Fruit fly (Drosophila melanogaster) whole organism, embryonic: ENCODE measurements around the gene Abl.

Source experiments
- Antp ChIP-seq: fragments of 200-800 bp; sonication (Bioruptor generic); optimal IDR thresholded peaks from 3 replicates; lab custom pipeline; 2016; ENCODE audit warnings: missing biosample characterization, missing genetic modification characterization
- Bdp1 ChIP-seq: fragments of 200-800 bp; sonication (Bioruptor generic); optimal IDR thresholded peaks from 3 replicates; lab custom pipeline; 2016; ENCODE audit warnings: missing biosample characterization, missing genetic modification characterization
- CG1233 ChIP-seq: fragments of 200-800 bp; sonication (Bioruptor generic); optimal IDR thresholded peaks from 4 replicates; lab custom pipeline; 2018; ENCODE audit warnings: missing biosample characterization, mild to moderate bottlenecking, missing genetic modification characterization
- CG12769 ChIP-seq: fragments of 200-800 bp; sonication (Bioruptor generic); optimal IDR thresholded peaks from 2 replicates; lab custom pipeline; 2019; ENCODE audit warnings: missing biosample characterization, mild to moderate bottlenecking, missing genetic modification characterization, moderate library complexity
- CG15269 ChIP-seq: fragments of 200-800 bp; sonication (Bioruptor generic); optimal IDR thresholded peaks from 2 replicates; lab custom pipeline; 2018; ENCODE audit warnings: missing biosample characterization, mild to moderate bottlenecking, missing genetic modification characterization, moderate library complexity
- CG15514 ChIP-seq: fragments of 200-800 bp; sonication (Bioruptor generic); optimal IDR thresholded peaks from 3 replicates; lab custom pipeline; 2017; ENCODE audit warnings: missing biosample characterization, missing genetic modification characterization, mild to moderate bottlenecking, moderate library complexity, missing genetic modification reagents
- CG15601 ChIP-seq: fragments of 200-800 bp; sonication (Bioruptor generic); optimal IDR thresholded peaks from 3 replicates; lab custom pipeline; 2019; ENCODE audit warnings: missing biosample characterization, mild to moderate bottlenecking, missing genetic modification characterization, moderate library complexity
- CG17361 ChIP-seq: fragments of 200-800 bp; sonication (Bioruptor generic); IDR thresholded peaks from 3 replicates; pipeline ENCODE4 v1.3.6; 2022; ENCODE audit warnings: missing biosample characterization, missing genetic modification characterization
- CG17612 ChIP-seq: fragments of 200-800 bp; sonication (Bioruptor generic); IDR thresholded peaks from 2 replicates; pipeline ENCODE4 v1.3.6; 2022; ENCODE audit warnings: missing biosample characterization, missing genetic modification characterization
- CG33557 ChIP-seq: fragments of 200-800 bp; sonication (Bioruptor generic); optimal IDR thresholded peaks from 2 replicates; lab custom pipeline; 2019; ENCODE audit warnings: missing biosample characterization, mild to moderate bottlenecking, missing genetic modification characterization, moderate library complexity
- CG34376 ChIP-seq: fragments of 200-800 bp; sonication (Bioruptor generic); optimal IDR thresholded peaks from 2 replicates; lab custom pipeline; 2018; ENCODE audit warnings: missing biosample characterization, mild to moderate bottlenecking, missing genetic modification characterization
- CG3995 ChIP-seq: fragments of 200-800 bp; sonication (Bioruptor generic); optimal IDR thresholded peaks from 3 replicates; lab custom pipeline; 2016; ENCODE audit warnings: missing biosample characterization, missing genetic modification characterization
- CG42726 ChIP-seq: fragments of 200-800 bp; sonication (Bioruptor generic); IDR thresholded peaks from 2 replicates; pipeline ENCODE4 v1.3.6; 2022; ENCODE audit warnings: missing biosample characterization, missing genetic modification characterization; ENCODE audit not compliant: partially characterized antibody
- CG5180 ChIP-seq: fragments of 200-800 bp; sonication (Bioruptor generic); optimal IDR thresholded peaks from 3 replicates; lab custom pipeline; 2017; ENCODE audit warnings: missing biosample characterization, missing genetic modification characterization, mild to moderate bottlenecking, moderate library complexity, missing genetic modification reagents
- CG8089 ChIP-seq: fragments of 200-800 bp; sonication (Bioruptor generic); optimal IDR thresholded peaks from 3 replicates; lab custom pipeline; 2016; ENCODE audit warnings: missing biosample characterization, missing genetic modification characterization
- CG8359 ChIP-seq: fragments of 200-800 bp; sonication (Bioruptor generic); optimal IDR thresholded peaks from 2 replicates; lab custom pipeline; 2017; ENCODE audit warnings: missing biosample characterization, mild to moderate bottlenecking, missing genetic modification characterization, borderline replicate concordance
- CG9609 ChIP-seq: fragments of 200-800 bp; sonication (Bioruptor generic); optimal IDR thresholded peaks from 3 replicates; lab custom pipeline; 2016; ENCODE audit warnings: missing biosample characterization, missing genetic modification characterization
- Doc3 ChIP-seq: fragments of 200-800 bp; sonication (Bioruptor generic); IDR thresholded peaks from 3 replicates; pipeline ENCODE4 v1.3.6; 2022; ENCODE audit warnings: missing biosample characterization, missing genetic modification characterization; ENCODE audit not compliant: partially characterized antibody
- ERR ChIP-seq: fragments of 200-800 bp; sonication (Bioruptor generic); optimal IDR thresholded peaks from 2 replicates; lab custom pipeline; 2016; ENCODE audit warnings: missing biosample characterization, missing genetic modification characterization
- Elba2 ChIP-seq: fragments of 200-800 bp; sonication (Bioruptor generic); optimal IDR thresholded peaks from 3 replicates; lab custom pipeline; 2016; ENCODE audit warnings: missing biosample characterization, missing genetic modification characterization
- Fer1 ChIP-seq: fragments of 200-800 bp; sonication (Bioruptor generic); optimal IDR thresholded peaks from 2 replicates; lab custom pipeline; 2017; ENCODE audit warnings: missing biosample characterization, mild to moderate bottlenecking, missing genetic modification characterization
- Gsc ChIP-seq: fragments of 200-800 bp; sonication (Bioruptor generic); IDR thresholded peaks from 2 replicates; pipeline ENCODE4 v1.3.6; 2022; ENCODE audit warnings: missing biosample characterization, missing genetic modification characterization
- HHEX ChIP-seq: fragments of 200-800 bp; sonication (Bioruptor generic); optimal IDR thresholded peaks from 3 replicates; lab custom pipeline; 2017; ENCODE audit warnings: missing biosample characterization, mild to moderate bottlenecking, missing genetic modification characterization, missing genetic modification reagents
- HLHmδ ChIP-seq: fragments of 200-800 bp; sonication (Bioruptor generic); optimal IDR thresholded peaks from 2 replicates; lab custom pipeline; 2018; ENCODE audit warnings: missing biosample characterization, mild to moderate bottlenecking, missing genetic modification characterization, moderate library complexity
- Hr3 ChIP-seq: fragments of 200-800 bp; sonication (Bioruptor generic); optimal IDR thresholded peaks from 3 replicates; lab custom pipeline; 2016; ENCODE audit warnings: missing biosample characterization, missing genetic modification characterization
- Max ChIP-seq: fragments of 200-800 bp; sonication (Bioruptor generic); optimal IDR thresholded peaks from 2 replicates; lab custom pipeline; 2016; ENCODE audit warnings: missing biosample characterization, mild to moderate bottlenecking, missing genetic modification characterization
- Nf-YA ChIP-seq: fragments of 200-800 bp; sonication (Bioruptor generic); IDR thresholded peaks from 2 replicates; pipeline ENCODE4 v1.3.6; 2022; ENCODE audit warnings: missing biosample characterization, missing genetic modification characterization
- Rx ChIP-seq: fragments of 200-800 bp; sonication (Bioruptor generic); IDR thresholded peaks from 2 replicates; pipeline ENCODE4 v1.3.6; 2022; ENCODE audit warnings: missing biosample characterization, missing genetic modification characterization
- Spps ChIP-seq: fragments of 200-800 bp; sonication (Bioruptor generic); optimal IDR thresholded peaks from 2 replicates; lab custom pipeline; 2018; ENCODE audit warnings: missing biosample characterization, mild to moderate bottlenecking, missing genetic modification characterization
- al ChIP-seq: fragments of 200-800 bp; sonication (Bioruptor generic); IDR thresholded peaks from 2 replicates; pipeline ENCODE4 v1.3.6; 2022; ENCODE audit warnings: missing biosample characterization, missing genetic modification characterization
- ato ChIP-seq: fragments of 200-800 bp; sonication (Bioruptor generic); IDR thresholded peaks from 2 replicates; pipeline ENCODE4 v1.3.6; 2022; ENCODE audit warnings: missing biosample characterization, missing genetic modification characterization; ENCODE audit not compliant: partially characterized antibody
- bcd ChIP-seq: fragments of 200-800 bp; sonication (Bioruptor generic); optimal IDR thresholded peaks from 2 replicates; lab custom pipeline; 2017; ENCODE audit warnings: missing biosample characterization, mild to moderate bottlenecking, missing genetic modification characterization
- chif ChIP-seq, 2 experiments: fragments of 200-800 bp; sonication (Bioruptor generic); optimal IDR thresholded peaks; 3 replicates each; lab custom pipeline; 2016; ENCODE audit warnings: missing biosample characterization in 2 of 2, missing genetic modification characterization in 2 of 2
- dmrt99B ChIP-seq: fragments of 200-800 bp; sonication (Bioruptor generic); optimal IDR thresholded peaks from 2 replicates; lab custom pipeline; 2018; ENCODE audit warnings: missing biosample characterization, mild to moderate bottlenecking, missing genetic modification characterization, moderate library complexity
- dpn ChIP-seq, 2 experiments: fragments of 200-800 bp; sonication (Bioruptor generic); optimal IDR thresholded peaks; 3 replicates each; lab custom pipeline; 2016; ENCODE audit warnings: missing biosample characterization in 2 of 2, missing genetic modification characterization in 2 of 2
- emc ChIP-seq: fragments of 200-800 bp; sonication (Bioruptor generic); optimal IDR thresholded peaks from 2 replicates; lab custom pipeline; 2016; ENCODE audit warnings: missing biosample characterization, missing genetic modification characterization
- exex ChIP-seq: fragments of 200-800 bp; sonication (Bioruptor generic); optimal IDR thresholded peaks from 4 replicates; lab custom pipeline; 2018; ENCODE audit warnings: missing biosample characterization, mild to moderate bottlenecking, missing genetic modification characterization, moderate library complexity
- gce ChIP-seq: fragments of 200-800 bp; sonication (Bioruptor generic); IDR thresholded peaks from 3 replicates; pipeline ENCODE4 v1.3.6; 2022; ENCODE audit warnings: missing biosample characterization, missing genetic modification characterization
- grau ChIP-seq: fragments of 200-800 bp; optimal IDR thresholded peaks from 3 replicates; lab custom pipeline; 2019; ENCODE audit warnings: missing biosample characterization, mild to moderate bottlenecking, missing genetic modification characterization, moderate library complexity
- grn ChIP-seq: fragments of 200-800 bp; sonication (Bioruptor generic); optimal IDR thresholded peaks from 3 replicates; lab custom pipeline; 2017; ENCODE audit warnings: missing biosample characterization, missing genetic modification characterization
- gsb ChIP-seq: fragments of 200-800 bp; sonication (Bioruptor generic); IDR thresholded peaks from 2 replicates; pipeline ENCODE4 v1.3.6; 2022; ENCODE audit warnings: missing biosample characterization, missing genetic modification characterization
- hb ChIP-seq: fragments of 200-800 bp; sonication (Bioruptor generic); IDR thresholded peaks from 3 replicates; pipeline ENCODE4 v1.3.6; 2022; ENCODE audit warnings: missing biosample characterization, missing genetic modification characterization; ENCODE audit not compliant: partially characterized antibody
- jumu ChIP-seq: fragments of 200-800 bp; sonication (Bioruptor generic); optimal IDR thresholded peaks from 3 replicates; lab custom pipeline; 2016; ENCODE audit warnings: missing biosample characterization, missing genetic modification characterization
- ken ChIP-seq: fragments of 200-800 bp; sonication (Bioruptor generic); IDR thresholded peaks from 3 replicates; pipeline ENCODE4 v1.3.6; 2022; ENCODE audit warnings: missing biosample characterization, missing genetic modification characterization
- lilli ChIP-seq: fragments of 200-800 bp; sonication (Bioruptor generic); optimal IDR thresholded peaks from 3 replicates; lab custom pipeline; 2016; ENCODE audit warnings: missing biosample characterization, missing genetic modification characterization
- lov ChIP-seq, 2 experiments: fragments of 200-800 bp in 1 of 2; fragments of >200 bp in 1 of 2; sonication (Bioruptor generic) in 1 of 2; IDR thresholded peaks in 1 of 2; optimal IDR thresholded peaks in 1 of 2; 2 replicates in 1 of 2; 3 replicates in 1 of 2; pipeline versions ENCODE4 v1.3.6 to Lab custom; 2017 to 2022; ENCODE audit warnings: missing biosample characterization in 1 of 2, missing genetic modification characterization in 1 of 2
- mirr ChIP-seq: fragments of 200-800 bp; sonication (Bioruptor generic); optimal IDR thresholded peaks from 3 replicates; lab custom pipeline; 2018; ENCODE audit warnings: missing biosample characterization, mild to moderate bottlenecking, missing genetic modification characterization
- trem ChIP-seq: fragments of 200-800 bp; optimal IDR thresholded peaks from 3 replicates; lab custom pipeline; 2019; ENCODE audit warnings: missing biosample characterization, mild to moderate bottlenecking, missing genetic modification characterization, moderate library complexity

Gene Abl

dm6 chr3L:16574307-16574946 lies 73.3 kb downstream of the Abl start, which contains the start of gene mbf1 (continued):
- peak; percentile 84 for TF ChIP-seq trem (tag; lab: Kevin White, UChicago)
- no peak for TF ChIP-seq gce (GFP tag; lab: Robert Waterston, UW)
- no peak for TF ChIP-seq Hr3 (GFP tag; lab: Kevin White, UChicago)
- TF ChIP-seq CG17361 = peak; percentile 61; the same call in 1 of the 3 replicates
- peak; percentile 29 for TF ChIP-seq bcd (GFP tag; lab: Kevin White, UChicago)
- TF ChIP-seq Fer1 (GFP tag; lab: Kevin White, UChicago) = no peak
- no peak for TF ChIP-seq Rx
- no peak for TF ChIP-seq Antp
- no peak for TF ChIP-seq Max (GFP tag; lab: Kevin White, UChicago)
- peak; percentile 63 for TF ChIP-seq CG15514
- peak; percentile 48 for TF ChIP-seq CG3995 (GFP tag; lab: Kevin White, UChicago)
- TF ChIP-seq CG15601 (tag; lab: Kevin White, UChicago) = peak; percentile 21
- no peak for TF ChIP-seq ato
- TF ChIP-seq Spps (tag; lab: Kevin White, UChicago) = no peak
- TF ChIP-seq jumu (GFP tag; lab: Kevin White, UChicago) = peak; percentile 6
- TF ChIP-seq Bdp1 (GFP tag; lab: Kevin White, UChicago) = no peak
- no peak for TF ChIP-seq lov (optimal IDR thresholded peaks at IDR 0.05; lab: Kevin White, UChicago)
- TF ChIP-seq lov (GFP tag; IDR thresholded peaks at IDR 0.05; lab: Robert Waterston, UW) = no peak
- TF ChIP-seq hb (GFP tag; lab: Robert Waterston, UW) = no peak
- peak; percentile 53 for TF ChIP-seq lilli
- TF ChIP-seq al = no peak
- TF ChIP-seq dmrt99B = no peak
- no peak for TF ChIP-seq Gsc (GFP tag; lab: Robert Waterston, UW)
- no peak for TF ChIP-seq Nf-YA
- no peak for TF ChIP-seq CG9609 (GFP tag; lab: Kevin White, UChicago)
- TF ChIP-seq CG1233 (GFP tag; lab: Kevin White, UChicago) = no peak

- peak; percentile 77 for TF ChIP-seq exex (tag; lab: Kevin White, UChicago)
- TF ChIP-seq grn (GFP tag; lab: Kevin White, UChicago) = peak; percentile 33
- TF ChIP-seq, all 482 proteins: peak for 2; not testable (repeated sequence) for 480
Measured at dm6 chr3L:16573234-16573633, 74.4 kb downstream of the Abl start, which contains the start of gene Mipp1. TSS of gene Mipp1 (minus strand) at chr3L:16573334.

DNA sequence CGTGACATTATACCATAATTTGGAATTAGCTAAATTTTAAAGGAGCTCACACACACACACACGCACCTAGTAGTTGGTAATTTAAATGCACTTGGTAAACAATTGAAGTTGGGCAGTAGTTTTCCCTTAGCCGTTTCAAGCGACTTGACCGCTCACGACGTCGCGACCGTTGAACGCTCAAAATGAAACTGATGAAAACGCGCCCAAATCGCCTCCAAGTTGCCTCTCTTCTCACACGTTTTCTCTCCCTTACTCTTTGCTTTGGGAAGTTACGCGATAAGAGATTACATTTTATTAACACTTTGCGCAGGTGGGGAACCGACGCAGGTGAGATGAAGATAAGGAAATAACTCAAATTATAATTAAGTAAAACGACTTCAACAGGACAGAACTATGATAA lies 75.5 kb downstream of the Abl start:
- TF ChIP-seq CG15269 (peak; percentile 19), CG5180 (GFP tag; lab: Kevin White, UChicago) (no peak), Elba2 (GFP tag; lab: Kevin White, UChicago) (no peak), Doc3 (GFP tag; lab: Robert Waterston, UW) (no peak), ken (GFP tag; lab: Robert Waterston, UW) (no peak; the same call in 2 of the 3 replicates), grau (tag; lab: Kevin White, UChicago) (peak; percentile 11), CG12769 (tag; lab: Kevin White, UChicago) (peak; percentile 17), mirr (GFP tag; lab: Kevin White, UChicago) (peak; percentile 9), HHEX (GFP tag; lab: Kevin White, UChicago) (peak; percentile 17), dpn (GFP tag; optimal IDR thresholded peaks at IDR 0.05; lab: Kevin White, UChicago) (peak in 1 of 2 experiments; percentile 0), CG42726 (GFP tag; lab: Robert Waterston, UW) (0 out of 2 replicates have a peak, but pooled peaks have one; percentile 10), emc (GFP tag; lab: Kevin White, UChicago) (no peak), ERR (no peak), gsb (GFP tag; lab: Robert Waterston, UW) (no peak), CG17612 (no peak), CG34376 (GFP tag; lab: Kevin White, UChicago) (peak; percentile 71), CG8089 (GFP tag; lab: Kevin White, UChicago) (no peak), chif (GFP tag; optimal IDR thresholded peaks at IDR 0.05; lab: Kevin White, UChicago) (no peak), HLHmδ (GFP tag; lab: Kevin White, UChicago) (no peak), CG33557 (no peak), CG8359 (peak; percentile 99)
